Worm (Caenorhabditis elegans) whole organism, young adult: Measurements from ENCODE around the gene mrps-26.

Experiments used
- ama-1 ChIP-seq, 3 experiments: fragments of 150-350 bp in 1 of 3; sonication (generic microtip) in 2 of 3; optimal IDR thresholded peaks; 2 replicates each; lab custom pipeline; 2014 to 2018; ENCODE audit warnings: missing biosample characterization in 2 of 3, missing genetic modification characterization in 2 of 3, missing genetic modification reagents in 2 of 3
- aptf-2 ChIP-seq: fragments of 200-800 bp; sonication (Bioruptor generic); conservative IDR thresholded peaks from 2 replicates; pipeline ENCODE4 v1.3.6; 2022; ENCODE audit warnings: missing genetic modification reagents, missing genetic modification characterization, missing compliant biosample characterization
- dpff-1 ChIP-seq: sonication (generic microtip); optimal IDR thresholded peaks from 2 replicates; lab custom pipeline; 2017; ENCODE audit warnings: mild to moderate bottlenecking, missing genetic modification characterization, missing compliant biosample characterization
- him-1 ChIP-seq: sonication (generic microtip); optimal IDR thresholded peaks from 2 replicates; lab custom pipeline; 2016; ENCODE audit warnings: missing genotype, missing genetic modification reagents, missing genetic modification characterization, missing compliant biosample characterization
- hrde-1 ChIP-seq: sonication (generic microtip); optimal IDR thresholded peaks from 2 replicates; lab custom pipeline; 2016; ENCODE audit warnings: missing genetic modification characterization, mild to moderate bottlenecking, missing compliant biosample characterization, moderate library complexity, missing genotype, missing genetic modification reagents, borderline replicate concordance
- unc-62 ChIP-seq: fragments of 150-350 bp; optimal IDR thresholded peaks from 2 replicates; lab custom pipeline; 2014; ENCODE audit warnings: missing biosample characterization, missing genetic modification reagents, missing genetic modification characterization

DNA sequence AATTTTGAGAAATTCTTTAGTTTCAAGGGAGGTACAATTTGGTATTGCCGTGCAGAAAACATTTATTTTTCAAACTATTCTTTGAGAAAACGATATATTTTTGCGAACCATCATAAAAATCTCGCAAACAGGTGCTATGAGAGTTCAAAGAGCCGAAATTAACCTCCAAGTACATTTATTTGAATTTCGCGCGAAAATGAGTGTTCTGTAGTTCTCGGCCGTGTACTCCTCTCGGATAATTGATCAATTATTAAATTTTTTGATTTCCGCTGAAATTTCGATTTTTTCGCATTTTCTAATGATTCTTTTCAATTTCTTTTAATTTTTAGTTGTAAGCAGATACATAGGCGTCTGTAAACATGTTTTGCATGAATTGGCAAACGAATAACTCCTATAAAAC is 44.2 kb upstream of the mrps-26 start:
- TF ChIP-seq ama-1 (optimal IDR thresholded peaks at IDR 0.05; lab: Kevin White, UChicago) (no peak), ama-1 (GFP tag; optimal IDR thresholded peaks at IDR 0.05; lab: Kevin White, UChicago) (no peak), dpff-1 (tag; lab: Kevin White, UChicago) (no peak), unc-62 (no peak), aptf-2 (no peak), hrde-1 (tag; lab: Kevin White, UChicago) (no peak), him-1 (tag; lab: Kevin White, UChicago) (no peak)
